Fruit fly (Drosophila melanogaster) whole organism, adult: ENCODE measurements around the gene SclA.
A peak's percentile ranks its signal among the peaks of the same experiment; 100 is the strongest.

Experiments used
- CG11617 ChIP-seq: fragments of 200-800 bp; sonication (Bioruptor generic); optimal IDR thresholded peaks from 2 replicates; lab custom pipeline; 2017; ENCODE audit warnings: mild to moderate bottlenecking, missing biosample characterization, missing genetic modification reagents, missing genetic modification characterization
- CG12768 ChIP-seq: fragments of 200-800 bp; sonication (Bioruptor generic); optimal IDR thresholded peaks from 2 replicates; lab custom pipeline; 2017; ENCODE audit warnings: missing biosample characterization, missing genetic modification characterization, mild to moderate bottlenecking, moderate library complexity, missing genetic modification reagents
- CG14711 ChIP-seq: fragments of 200-800 bp; sonication (Bioruptor generic); optimal IDR thresholded peaks from 2 replicates; lab custom pipeline; 2018; ENCODE audit warnings: missing biosample characterization, mild to moderate bottlenecking, missing genetic modification characterization, moderate library complexity
- CG1620 ChIP-seq: fragments of 200-800 bp; sonication (Bioruptor generic); optimal IDR thresholded peaks from 2 replicates; lab custom pipeline; 2016; ENCODE audit warnings: missing biosample characterization, missing genetic modification characterization
- CG33017 ChIP-seq: fragments of 200-800 bp; sonication (Bioruptor generic); optimal IDR thresholded peaks from 2 replicates; lab custom pipeline; 2018; ENCODE audit warnings: missing biosample characterization, mild to moderate bottlenecking, missing genetic modification characterization, moderate library complexity
- CG5204 ChIP-seq: fragments of 200-800 bp; sonication (Bioruptor generic); optimal IDR thresholded peaks from 2 replicates; lab custom pipeline; 2016; ENCODE audit warnings: missing biosample characterization, missing genetic modification characterization
- CG7045 ChIP-seq: fragments of 200-800 bp; sonication (Bioruptor generic); optimal IDR thresholded peaks from 2 replicates; lab custom pipeline; 2017; ENCODE audit warnings: missing biosample characterization, mild to moderate bottlenecking, missing genetic modification characterization
- CG7101 ChIP-seq: fragments of 200-800 bp; sonication (Bioruptor generic); optimal IDR thresholded peaks from 2 replicates; lab custom pipeline; 2018; ENCODE audit warnings: missing biosample characterization, mild to moderate bottlenecking, missing genetic modification characterization, moderate library complexity
- Clk ChIP-seq: fragments of 200-800 bp; sonication (Bioruptor generic); optimal IDR thresholded peaks from 2 replicates; lab custom pipeline; 2017; ENCODE audit warnings: missing biosample characterization, missing genetic modification characterization
- Crg-1 ChIP-seq: fragments of 200-800 bp; sonication (Bioruptor generic); optimal IDR thresholded peaks from 2 replicates; lab custom pipeline; 2016; ENCODE audit warnings: missing biosample characterization, missing genetic modification characterization
- Hr96 ChIP-seq: fragments of 200-800 bp; sonication (Bioruptor generic); optimal IDR thresholded peaks from 2 replicates; lab custom pipeline; 2016; ENCODE audit warnings: missing biosample characterization, missing genetic modification characterization
- Mnt ChIP-seq: fragments of 200-800 bp; sonication (Bioruptor generic); optimal IDR thresholded peaks from 2 replicates; lab custom pipeline; 2016; ENCODE audit warnings: missing biosample characterization, mild to moderate bottlenecking, missing genetic modification characterization
- bab1 ChIP-seq: fragments of 200-800 bp; sonication (Bioruptor generic); optimal IDR thresholded peaks from 3 replicates; lab custom pipeline; 2019; ENCODE audit warnings: missing biosample characterization, mild to moderate bottlenecking, missing genetic modification characterization, moderate library complexity
- cic ChIP-seq: fragments of 200-800 bp; sonication (Bioruptor generic); optimal IDR thresholded peaks from 2 replicates; lab custom pipeline; 2017; ENCODE audit warnings: missing biosample characterization, mild to moderate bottlenecking, missing genetic modification characterization, moderate library complexity
- cnc ChIP-seq, 2 experiments: fragments of >200 bp; optimal IDR thresholded peaks; 2 replicates each; lab custom pipeline; 2017
- kay ChIP-seq: fragments of 200-800 bp; sonication (Bioruptor generic); peaks from one replicate; lab custom pipeline; 2016; ENCODE audit warnings: missing biosample characterization, missing genetic modification characterization, borderline replicate concordance
- ovo ChIP-seq: fragments of 200-800 bp; sonication (Bioruptor generic); optimal IDR thresholded peaks from 2 replicates; lab custom pipeline; 2016; ENCODE audit warnings: missing biosample characterization, missing genetic modification characterization
- pad ChIP-seq: fragments of 200-800 bp; sonication (Bioruptor generic); optimal IDR thresholded peaks from 3 replicates; lab custom pipeline; 2017; ENCODE audit warnings: missing biosample characterization, missing genetic modification characterization, mild to moderate bottlenecking, moderate library complexity, missing genetic modification reagents
- tj ChIP-seq: fragments of 200-800 bp; sonication (Bioruptor generic); optimal IDR thresholded peaks from 3 replicates; lab custom pipeline; 2017; ENCODE audit warnings: missing biosample characterization, mild to moderate bottlenecking, missing genetic modification characterization, moderate library complexity
- toe ChIP-seq: fragments of 200-800 bp; sonication (Bioruptor generic); optimal IDR thresholded peaks from 2 replicates; lab custom pipeline; 2016; ENCODE audit warnings: missing biosample characterization, missing genetic modification characterization

The SclA gene

dm6 chr2L:16799496-16799895 lies 38.3 kb upstream of the SclA start:
- no peak for TF ChIP-seq CG7045 (GFP tag; lab: Kevin White, UChicago)
- TF ChIP-seq Mnt: peak; percentile 9

dm6 chr2L:16801578-16802152 lies 36.1 kb upstream of the SclA start:
- TF ChIP-seq kay (GFP tag; lab: Kevin White, UChicago) (peak; percentile 42), CG11617 (GFP tag; lab: Kevin White, UChicago) (no peak), Hr96 (GFP tag; lab: Kevin White, UChicago) (no peak), CG7045 (GFP tag; lab: Kevin White, UChicago) (no peak), cnc (optimal IDR thresholded peaks at IDR 0.05; lab: Kevin White, UChicago) (no peak)

dm6 chr2L:16803638-16804037 lies 34.1 kb upstream of the SclA start:
- TF ChIP-seq CG33017 (tag; lab: Kevin White, UChicago) (no peak), Hr96 (GFP tag; lab: Kevin White, UChicago) (no peak), CG12768 (GFP tag; lab: Kevin White, UChicago) (no peak), pad (no peak), Mnt (no peak), Crg-1 (no peak)

dm6 chr2L:16804376-16804934 lies 33.3 kb upstream of the SclA start, which contains the start of gene CG13272:
CG13272 (plus strand) TSS chr2L:16804884.
- no peak for TF ChIP-seq pad
- no peak for TF ChIP-seq Crg-1
- TF ChIP-seq CG11617 (GFP tag; lab: Kevin White, UChicago): no peak
- no peak for TF ChIP-seq kay (GFP tag; lab: Kevin White, UChicago)
- no peak for TF ChIP-seq CG12768 (GFP tag; lab: Kevin White, UChicago)
- TF ChIP-seq CG14711 (tag; lab: Kevin White, UChicago): no peak
- TF ChIP-seq CG1620 (GFP tag; lab: Kevin White, UChicago): no peak
- TF ChIP-seq CG5204: no peak
- TF ChIP-seq toe: no peak
- TF ChIP-seq Mnt: no peak
- no peak for TF ChIP-seq bab1 (GFP tag; lab: Kevin White, UChicago)
- TF ChIP-seq cnc (optimal IDR thresholded peaks at IDR 0.05; lab: Kevin White, UChicago): no peak
- no peak for TF ChIP-seq Hr96 (GFP tag; lab: Kevin White, UChicago)
- TF ChIP-seq CG7045 (GFP tag; lab: Kevin White, UChicago): no peak
- no peak for TF ChIP-seq cic (GFP tag; lab: Kevin White, UChicago)

- no peak for TF ChIP-seq CG12768 (GFP tag; lab: Kevin White, UChicago)
- no peak for TF ChIP-seq cnc (optimal IDR thresholded peaks at IDR 0.05; lab: Kevin White, UChicago)
- no peak for TF ChIP-seq pad
- TF ChIP-seq tj (GFP tag; lab: Kevin White, UChicago): no peak
- no peak for TF ChIP-seq Crg-1
- TF ChIP-seq Mnt: no peak
- no peak for TF ChIP-seq CG14711 (tag; lab: Kevin White, UChicago)
Observed at dm6 chr2L:16808752-16809151, 29.0 kb upstream of the SclA start.

dm6 chr2L:16815989-16816749 lies 21.6 kb upstream of the SclA start, which contains the start of gene mdy:
mdy (plus strand) TSS chr2L:16816660.
- peak; percentile 28 for TF ChIP-seq toe
- peak; percentile 65 for TF ChIP-seq bab1 (GFP tag; lab: Kevin White, UChicago)
- TF ChIP-seq CG14711 (tag; lab: Kevin White, UChicago): peak; percentile 27
- TF ChIP-seq CG7101 (tag; lab: Kevin White, UChicago): peak; percentile 13
- peak; percentile 25 for TF ChIP-seq ovo
- peak; percentile 13 for TF ChIP-seq CG33017 (tag; lab: Kevin White, UChicago)
- peak; percentile 57 for TF ChIP-seq Hr96 (GFP tag; lab: Kevin White, UChicago)
- no peak for TF ChIP-seq tj (GFP tag; lab: Kevin White, UChicago)
- TF ChIP-seq CG11617 (GFP tag; lab: Kevin White, UChicago): peak; percentile 27
- TF ChIP-seq CG5204: peak; percentile 70
- TF ChIP-seq CG1620 (GFP tag; lab: Kevin White, UChicago): peak; percentile 35
- TF ChIP-seq kay (GFP tag; lab: Kevin White, UChicago): peak; percentile 92
- TF ChIP-seq cnc (optimal IDR thresholded peaks at IDR 0.05; lab: Kevin White, UChicago): no peak
- no peak for TF ChIP-seq CG7045 (GFP tag; lab: Kevin White, UChicago)
- TF ChIP-seq Crg-1: no peak
- TF ChIP-seq CG12768 (GFP tag; lab: Kevin White, UChicago): no peak
- peak; percentile 64 for TF ChIP-seq pad
- peak; percentile 79 for TF ChIP-seq Mnt
- peak; percentile 1 for TF ChIP-seq cic (GFP tag; lab: Kevin White, UChicago)
- TF ChIP-seq Clk (GFP tag; lab: Kevin White, UChicago): no peak

- TF ChIP-seq CG33017 (tag; lab: Kevin White, UChicago): no peak
- TF ChIP-seq tj (GFP tag; lab: Kevin White, UChicago): peak; percentile 31
- TF ChIP-seq CG14711 (tag; lab: Kevin White, UChicago): no peak
- no peak for TF ChIP-seq toe
- no peak for TF ChIP-seq bab1 (GFP tag; lab: Kevin White, UChicago)
Observed at dm6 chr2L:16816750-16817087, 21.1 kb upstream of the SclA start.
